Worm (Caenorhabditis elegans) whole organism, L2 larva: Measurements from ENCODE around the gene srg-33.

Source experiments
- F13H6.1 ChIP-seq: sonication (generic microtip); optimal IDR thresholded peaks from 2 replicates; lab custom pipeline; 2016; ENCODE audit warnings: missing genetic modification characterization, missing compliant biosample characterization
- R02D3.7 ChIP-seq: fragments of 150-350 bp; optimal IDR thresholded peaks from 2 replicates; lab custom pipeline; 2014; ENCODE audit warnings: missing biosample characterization, missing genetic modification characterization
- Y55F3AM.14 ChIP-seq: fragments of 200-800 bp; sonication (Bioruptor generic); optimal IDR thresholded peaks from 2 replicates; lab custom pipeline; 2018; ENCODE audit warnings: mild to moderate bottlenecking, missing genetic modification characterization, missing compliant biosample characterization
- ZK546.5 ChIP-seq: sonication (generic microtip); optimal IDR thresholded peaks from 2 replicates; lab custom pipeline; 2017; ENCODE audit warnings: missing biosample characterization, missing genetic modification characterization
- ama-1 ChIP-seq: fragments of 150-350 bp; optimal IDR thresholded peaks from 2 replicates; lab custom pipeline; 2018; ENCODE audit warnings: inconsistent platforms
- blmp-1 ChIP-seq: sonication (generic microtip); optimal IDR thresholded peaks from 2 replicates; lab custom pipeline; 2017; ENCODE audit warnings: missing genetic modification characterization, mild to moderate bottlenecking, missing compliant biosample characterization, antibody characterized with exemption, moderate library complexity; ENCODE audit not compliant: insufficient read depth
- ceh-16 ChIP-seq: fragments of 150-350 bp; optimal IDR thresholded peaks from 2 replicates; lab custom pipeline; 2014; ENCODE audit warnings: missing biosample characterization, missing genetic modification characterization
- ceh-82 ChIP-seq: fragments of 150-350 bp; optimal IDR thresholded peaks from 2 replicates; lab custom pipeline; 2014; ENCODE audit warnings: missing biosample characterization, missing genetic modification characterization
- crh-2 ChIP-seq: sonication (generic microtip); optimal IDR thresholded peaks from 2 replicates; lab custom pipeline; 2017; ENCODE audit warnings: missing biosample characterization, missing genetic modification characterization
- dmd-4 ChIP-seq: sonication (generic microtip); optimal IDR thresholded peaks from 2 replicates; lab custom pipeline; 2017; ENCODE audit warnings: missing biosample characterization, missing genetic modification characterization
- egl-27 ChIP-seq: sonication (generic microtip); optimal IDR thresholded peaks from 3 replicates; lab custom pipeline; 2017; ENCODE audit warnings: missing biosample characterization, missing genetic modification reagents, missing genetic modification characterization
- elt-3 ChIP-seq: sonication (generic microtip); optimal IDR thresholded peaks from 2 replicates; lab custom pipeline; 2017; ENCODE audit warnings: missing biosample characterization, missing genetic modification characterization
- fos-1 ChIP-seq: fragments of 150-350 bp; optimal IDR thresholded peaks from 2 replicates; lab custom pipeline; 2014; ENCODE audit warnings: missing biosample characterization, missing genetic modification characterization
- lin-11 ChIP-seq: fragments of 150-350 bp; sonication (generic microtip); optimal IDR thresholded peaks from 2 replicates; lab custom pipeline; 2014; ENCODE audit warnings: missing biosample characterization, missing genetic modification characterization, inconsistent platforms, mixed read lengths
- lin-13 ChIP-seq: fragments of 150-350 bp; optimal IDR thresholded peaks from 2 replicates; lab custom pipeline; 2014; ENCODE audit warnings: missing biosample characterization, missing genetic modification reagents, missing genetic modification characterization
- lin-39 ChIP-seq: fragments of 150-350 bp; optimal IDR thresholded peaks from 2 replicates; lab custom pipeline; 2014; ENCODE audit warnings: missing biosample characterization, missing genetic modification reagents, missing genetic modification characterization
- mab-5 ChIP-seq: fragments of 150-350 bp; optimal IDR thresholded peaks from 2 replicates; lab custom pipeline; 2014; ENCODE audit warnings: missing biosample characterization, missing genetic modification characterization
- nhr-10 ChIP-seq: sonication (generic microtip); optimal IDR thresholded peaks from 2 replicates; lab custom pipeline; 2017; ENCODE audit warnings: missing biosample characterization, missing genetic modification characterization
- nhr-11 ChIP-seq: fragments of 150-350 bp; optimal IDR thresholded peaks from 2 replicates; lab custom pipeline; 2014; ENCODE audit warnings: missing biosample characterization, missing genetic modification characterization
- nhr-12 ChIP-seq: fragments of 150-350 bp; optimal IDR thresholded peaks from 2 replicates; lab custom pipeline; 2014; ENCODE audit warnings: missing biosample characterization, missing genetic modification characterization
- nhr-129 ChIP-seq: fragments of 150-350 bp; optimal IDR thresholded peaks from 2 replicates; lab custom pipeline; 2014; ENCODE audit warnings: missing biosample characterization, missing genetic modification characterization
- nhr-21 ChIP-seq: fragments of 150-350 bp; optimal IDR thresholded peaks from 2 replicates; lab custom pipeline; 2014; ENCODE audit warnings: missing biosample characterization, missing genetic modification characterization
- nhr-237 ChIP-seq: fragments of 150-350 bp; optimal IDR thresholded peaks from 2 replicates; lab custom pipeline; 2014; ENCODE audit warnings: missing biosample characterization, missing genetic modification characterization
- nhr-25 ChIP-seq: fragments of 150-350 bp; sonication (generic microtip); optimal IDR thresholded peaks from 3 replicates; lab custom pipeline; 2014; ENCODE audit warnings: missing biosample characterization, missing genetic modification characterization
- nhr-6 ChIP-seq: fragments of 150-350 bp; optimal IDR thresholded peaks from 2 replicates; lab custom pipeline; 2014; ENCODE audit warnings: missing biosample characterization, missing genetic modification characterization
- nhr-77 ChIP-seq: fragments of 150-350 bp; optimal IDR thresholded peaks from 2 replicates; lab custom pipeline; 2014; ENCODE audit warnings: missing biosample characterization, missing genetic modification characterization
- sem-4 ChIP-seq: fragments of 150-350 bp; optimal IDR thresholded peaks from 2 replicates; lab custom pipeline; 2014; ENCODE audit warnings: missing biosample characterization, missing genetic modification reagents, missing genetic modification characterization
- skn-1 ChIP-seq: sonication (generic microtip); optimal IDR thresholded peaks from 2 replicates; lab custom pipeline; 2017; ENCODE audit warnings: missing biosample characterization, missing genetic modification characterization
- sma-3 ChIP-seq: sonication (generic microtip); optimal IDR thresholded peaks from 2 replicates; lab custom pipeline; 2016; ENCODE audit warnings: missing genetic modification reagents, missing genetic modification characterization, missing compliant biosample characterization
- unc-39 ChIP-seq: fragments of 150-350 bp; optimal IDR thresholded peaks from 2 replicates; lab custom pipeline; 2014; ENCODE audit warnings: missing biosample characterization, missing genetic modification characterization
- unc-55 ChIP-seq: fragments of 150-350 bp; sonication (generic microtip); optimal IDR thresholded peaks from 3 replicates; lab custom pipeline; 2014; ENCODE audit warnings: missing biosample characterization, missing genetic modification reagents, missing genetic modification characterization
- unc-62 ChIP-seq: fragments of 150-350 bp; optimal IDR thresholded peaks from 2 replicates; lab custom pipeline; 2014; ENCODE audit warnings: missing biosample characterization, missing genetic modification reagents, missing genetic modification characterization
- zag-1 ChIP-seq: fragments of 150-350 bp; optimal IDR thresholded peaks from 2 replicates; lab custom pipeline; 2014; ENCODE audit warnings: missing biosample characterization, missing genetic modification characterization
- ztf-11 ChIP-seq: sonication (generic microtip); optimal IDR thresholded peaks from 2 replicates; lab custom pipeline; 2017; ENCODE audit warnings: missing biosample characterization, missing genetic modification characterization
- ztf-4 ChIP-seq: fragments of 150-350 bp; optimal IDR thresholded peaks from 2 replicates; lab custom pipeline; 2014; ENCODE audit warnings: missing biosample characterization, missing genetic modification characterization

srg-33 gene

ce11 chrV:8253946-8254345 lies 37.9 kb upstream of the srg-33 start:
- TF ChIP-seq nhr-25 (no peak), blmp-1 (tag; lab: Kevin White, UChicago) (no peak), mab-5 (tag; lab: Kevin White, UChicago) (no peak), lin-39 (tag; lab: Kevin White, UChicago) (no peak), R02D3.7 (tag; lab: Kevin White, UChicago) (no peak), ceh-16 (tag; lab: Kevin White, UChicago) (no peak), nhr-10 (tag; lab: Kevin White, UChicago) (no peak), zag-1 (tag; lab: Kevin White, UChicago) (no peak), ceh-82 (tag; lab: Kevin White, UChicago) (no peak), elt-3 (no peak), unc-62 (GFP tag; lab: Kevin White, UChicago) (no peak), lin-11 (tag; lab: Kevin White, UChicago) (no peak), nhr-11 (no peak), sem-4 (tag; lab: Kevin White, UChicago) (no peak)

DNA sequence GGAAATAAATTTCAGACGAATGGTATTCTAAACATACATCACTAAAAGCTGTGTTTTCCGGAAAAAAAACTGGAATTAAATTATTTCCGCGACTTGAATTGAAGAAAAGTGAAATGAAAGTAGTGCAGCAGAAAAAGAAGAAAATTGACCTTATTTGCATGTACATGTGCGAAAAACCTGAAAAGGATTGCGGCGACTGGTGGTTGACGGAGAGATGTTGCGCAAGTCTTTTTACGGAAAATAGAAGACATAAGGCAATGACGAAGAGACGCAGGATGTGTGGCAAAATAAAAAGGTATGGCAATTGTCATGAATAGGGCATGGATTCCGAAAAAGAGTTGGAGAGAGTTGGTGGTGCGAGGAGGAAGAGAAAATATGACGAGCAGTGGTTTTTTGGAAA lies 36.9 kb upstream of the srg-33 start:
- TF ChIP-seq Y55F3AM.14 (GFP tag; lab: Kevin White, UChicago) (no peak), nhr-10 (tag; lab: Kevin White, UChicago) (no peak), unc-55 (no peak), F13H6.1 (tag; lab: Kevin White, UChicago) (no peak), dmd-4 (tag; lab: Kevin White, UChicago) (no peak), sma-3 (GFP tag; lab: Kevin White, UChicago) (no peak)

- no peak for TF ChIP-seq ZK546.5 (tag; lab: Kevin White, UChicago)
- no peak for TF ChIP-seq ama-1 (lab: Kevin White, UChicago)
- no peak for TF ChIP-seq F13H6.1 (tag; lab: Kevin White, UChicago)
- TF ChIP-seq nhr-237 (tag; lab: Kevin White, UChicago), result no peak
- TF ChIP-seq nhr-12 (tag; lab: Kevin White, UChicago), result no peak
- no peak for TF ChIP-seq egl-27 (tag; lab: Kevin White, UChicago)
- no peak for TF ChIP-seq ztf-4
- no peak for TF ChIP-seq ztf-11 (tag; lab: Kevin White, UChicago)
- TF ChIP-seq dmd-4 (tag; lab: Kevin White, UChicago), result no peak
- no peak for TF ChIP-seq fos-1 (tag; lab: Kevin White, UChicago)
- TF ChIP-seq unc-55, result no peak
- TF ChIP-seq R02D3.7 (tag; lab: Kevin White, UChicago), result no peak
- no peak for TF ChIP-seq sem-4 (tag; lab: Kevin White, UChicago)
- TF ChIP-seq nhr-25, result no peak
- no peak for TF ChIP-seq crh-2 (tag; lab: Kevin White, UChicago)
- no peak for TF ChIP-seq nhr-21
These were observed 32.8 kb upstream of the srg-33 start, which contains the start of gene C16D9.1 for ce11 chrV:8259016-8259415. C16D9.1 (plus strand) TSS chrV:8259316.

- no peak for TF ChIP-seq nhr-21
- no peak for TF ChIP-seq unc-39 (tag; lab: Kevin White, UChicago)
- no peak for TF ChIP-seq ceh-82 (tag; lab: Kevin White, UChicago)
- no peak for TF ChIP-seq nhr-10 (tag; lab: Kevin White, UChicago)
- TF ChIP-seq nhr-25, result no peak
- no peak for TF ChIP-seq fos-1 (tag; lab: Kevin White, UChicago)
- no peak for TF ChIP-seq sma-3 (GFP tag; lab: Kevin White, UChicago)
- no peak for TF ChIP-seq nhr-237 (tag; lab: Kevin White, UChicago)
These were observed 29.7 kb upstream of the srg-33 start for ce11 chrV:8262212-8262611.

DNA sequence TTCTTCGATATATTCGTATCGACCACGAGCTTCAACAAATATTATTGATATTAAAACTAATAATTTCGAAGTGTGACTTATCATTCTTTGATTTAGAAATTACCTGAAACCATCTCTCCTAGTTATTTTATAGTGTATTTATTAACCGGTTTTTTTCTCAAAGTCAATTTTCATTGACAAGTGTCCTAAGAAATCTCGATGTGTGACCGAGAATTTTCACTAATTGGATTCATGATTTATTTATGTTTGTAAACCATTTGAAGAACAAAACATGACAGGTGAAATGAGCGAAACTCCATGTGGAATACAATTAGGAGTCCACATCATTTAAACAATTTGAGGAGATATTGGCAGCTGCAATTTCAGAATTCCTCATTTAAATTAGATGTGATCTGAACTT lies 28.4 kb upstream of the srg-33 start, which contains the start of gene C16D9.8:
TSS of gene C16D9.8 (minus strand) at position 101 of the 400 bp plus-strand sequence.
- no peak for TF ChIP-seq nhr-129 (tag; lab: Kevin White, UChicago)
- TF ChIP-seq zag-1 (tag; lab: Kevin White, UChicago), result no peak
- TF ChIP-seq skn-1 (tag; lab: Kevin White, UChicago), result no peak
- no peak for TF ChIP-seq ceh-82 (tag; lab: Kevin White, UChicago)
- no peak for TF ChIP-seq elt-3
- no peak for TF ChIP-seq nhr-77
- TF ChIP-seq fos-1 (tag; lab: Kevin White, UChicago), result no peak
- TF ChIP-seq lin-13, result no peak
- TF ChIP-seq nhr-6 (tag; lab: Kevin White, UChicago), result no peak
- TF ChIP-seq F13H6.1 (tag; lab: Kevin White, UChicago), result no peak
- no peak for TF ChIP-seq ztf-11 (tag; lab: Kevin White, UChicago)
